Fruit fly (Drosophila melanogaster) whole organism, prepupa: ENCODE results near the gene bou.

Experiments used
- Blimp-1 ChIP-seq: fragments of 200-800 bp; sonication (Bioruptor generic); optimal IDR thresholded peaks from 3 replicates; lab custom pipeline; 2017; ENCODE audit warnings: missing biosample characterization, missing genetic modification characterization, mild to moderate bottlenecking, moderate library complexity, missing genetic modification reagents
- CG10669 ChIP-seq: fragments of 200-800 bp; sonication (Bioruptor generic); optimal IDR thresholded peaks from 3 replicates; lab custom pipeline; 2018; ENCODE audit warnings: missing biosample characterization, mild to moderate bottlenecking, missing genetic modification characterization, moderate library complexity
- CG11294 ChIP-seq: fragments of 200-800 bp; sonication (Bioruptor generic); IDR thresholded peaks from 2 replicates; pipeline ENCODE4 v1.3.6; 2022; ENCODE audit warnings: missing biosample characterization, missing genetic modification characterization
- CG11762 ChIP-seq: fragments of 200-800 bp; sonication (Bioruptor generic); optimal IDR thresholded peaks from 3 replicates; lab custom pipeline; 2016; ENCODE audit warnings: missing biosample characterization, missing genetic modification characterization; ENCODE audit not compliant: insufficient read depth
- CG11902 ChIP-seq: fragments of 200-800 bp; sonication (Bioruptor generic); optimal IDR thresholded peaks from 3 replicates; lab custom pipeline; 2016; ENCODE audit warnings: missing biosample characterization, missing genetic modification characterization
- CG15336 ChIP-seq: fragments of 200-800 bp; sonication (Bioruptor generic); IDR thresholded peaks from 2 replicates; pipeline ENCODE4 v1.3.6; 2022; ENCODE audit warnings: missing biosample characterization, missing genetic modification characterization
- CG1621 ChIP-seq: fragments of 200-800 bp; sonication (Bioruptor generic); optimal IDR thresholded peaks from 3 replicates; lab custom pipeline; 2018; ENCODE audit warnings: missing biosample characterization, mild to moderate bottlenecking, missing genetic modification characterization
- CG16779 ChIP-seq: fragments of 200-800 bp; sonication (Bioruptor generic); optimal IDR thresholded peaks from 3 replicates; lab custom pipeline; 2017; ENCODE audit warnings: missing biosample characterization, mild to moderate bottlenecking, missing genetic modification characterization
- CG3032 ChIP-seq: fragments of 200-800 bp; optimal IDR thresholded peaks from 2 replicates; lab custom pipeline; 2019; ENCODE audit warnings: missing biosample characterization, mild to moderate bottlenecking, missing genetic modification characterization, moderate library complexity
- CG31627 ChIP-seq: fragments of 200-800 bp; sonication (Bioruptor generic); optimal IDR thresholded peaks from 3 replicates; lab custom pipeline; 2016; ENCODE audit warnings: missing biosample characterization, missing genetic modification characterization
- CG32006 ChIP-seq: fragments of 200-800 bp; sonication (Bioruptor generic); optimal IDR thresholded peaks from 3 replicates; lab custom pipeline; 2017; ENCODE audit warnings: missing biosample characterization, mild to moderate bottlenecking, missing genetic modification characterization
- CG34406 ChIP-seq: fragments of 200-800 bp; sonication (Bioruptor generic); optimal IDR thresholded peaks from 3 replicates; lab custom pipeline; 2016; ENCODE audit warnings: missing biosample characterization, missing genetic modification characterization
- CG3919 ChIP-seq: fragments of 200-800 bp; sonication (Bioruptor generic); optimal IDR thresholded peaks from 3 replicates; lab custom pipeline; 2016; ENCODE audit warnings: missing biosample characterization, missing genetic modification characterization
- CG4318 ChIP-seq: fragments of 200-800 bp; sonication (Bioruptor generic); optimal IDR thresholded peaks from 3 replicates; lab custom pipeline; 2017; ENCODE audit warnings: missing biosample characterization, mild to moderate bottlenecking, missing genetic modification characterization
- CG6163 ChIP-seq: fragments of 200-800 bp; sonication (Bioruptor generic); IDR thresholded peaks from 3 replicates; pipeline ENCODE4 v1.3.6; 2022; ENCODE audit warnings: missing biosample characterization, missing genetic modification characterization
- CG6792 ChIP-seq: fragments of 200-800 bp; sonication (Bioruptor generic); optimal IDR thresholded peaks from 3 replicates; lab custom pipeline; 2016; ENCODE audit warnings: missing biosample characterization, missing genetic modification characterization
- CG6854 ChIP-seq: fragments of 200-800 bp; sonication (Bioruptor generic); optimal IDR thresholded peaks from 2 replicates; lab custom pipeline; 2017; ENCODE audit warnings: missing biosample characterization, mild to moderate bottlenecking, missing genetic modification characterization
- CG7368 ChIP-seq: fragments of 200-800 bp; sonication (Bioruptor generic); optimal IDR thresholded peaks from 3 replicates; lab custom pipeline; 2016; ENCODE audit warnings: missing biosample characterization, missing genetic modification characterization
- CG8119 ChIP-seq: fragments of 200-800 bp; sonication (Bioruptor generic); IDR thresholded peaks from 3 replicates; pipeline ENCODE4 v1.3.6; 2022; ENCODE audit warnings: missing biosample characterization, missing genetic modification characterization
- CG8319 ChIP-seq: fragments of 200-800 bp; sonication (Bioruptor generic); optimal IDR thresholded peaks from 3 replicates; lab custom pipeline; 2016; ENCODE audit warnings: missing biosample characterization, missing genetic modification characterization
- CG9139 ChIP-seq: fragments of 200-800 bp; sonication (Bioruptor generic); optimal IDR thresholded peaks from 3 replicates; lab custom pipeline; 2017; ENCODE audit warnings: missing biosample characterization, mild to moderate bottlenecking, missing genetic modification characterization
- Eip78C ChIP-seq: fragments of 200-800 bp; sonication (Bioruptor generic); peaks from one replicate; lab custom pipeline; 2016; ENCODE audit warnings: missing biosample characterization, missing genetic modification characterization
- Eip93F ChIP-seq: fragments of 200-800 bp; sonication (Bioruptor generic); optimal IDR thresholded peaks from 2 replicates; lab custom pipeline; 2016; ENCODE audit warnings: missing biosample characterization, mild to moderate bottlenecking, missing genetic modification characterization
- Ets21C ChIP-seq: fragments of 200-800 bp; sonication (Bioruptor generic); optimal IDR thresholded peaks from 3 replicates; lab custom pipeline; 2016; ENCODE audit warnings: missing biosample characterization, missing genetic modification characterization
- Ets96B ChIP-seq: fragments of 200-800 bp; optimal IDR thresholded peaks from 2 replicates; lab custom pipeline; 2019; ENCODE audit warnings: missing biosample characterization, mild to moderate bottlenecking, missing genetic modification characterization, moderate library complexity
- Gug ChIP-seq: fragments of 200-800 bp; sonication (Bioruptor generic); IDR thresholded peaks from 2 replicates; pipeline ENCODE4 v1.3.6; 2022; ENCODE audit warnings: missing biosample characterization, missing genetic modification characterization
- Hr38 ChIP-seq: sonication (Bioruptor generic); optimal IDR thresholded peaks from 2 replicates; lab custom pipeline; 2016; ENCODE audit warnings: missing biosample characterization, missing genetic modification characterization
- Hr39 ChIP-seq: fragments of 200-800 bp; sonication (Bioruptor generic); optimal IDR thresholded peaks from 2 replicates; lab custom pipeline; 2016; ENCODE audit warnings: missing biosample characterization, missing genetic modification characterization
- Hr4 ChIP-seq: fragments of 200-800 bp; sonication (Bioruptor generic); optimal IDR thresholded peaks from 3 replicates; lab custom pipeline; 2016; ENCODE audit warnings: missing biosample characterization, missing genetic modification characterization
- Lpt ChIP-seq: fragments of 200-800 bp; sonication (Bioruptor generic); optimal IDR thresholded peaks from 3 replicates; lab custom pipeline; 2016; ENCODE audit warnings: missing biosample characterization, missing genetic modification characterization
- Met ChIP-seq: fragments of 200-800 bp; sonication (Bioruptor generic); optimal IDR thresholded peaks from 3 replicates; lab custom pipeline; 2016; ENCODE audit warnings: missing biosample characterization, missing genetic modification characterization
- OdsH ChIP-seq: fragments of 200-800 bp; sonication (Bioruptor generic); optimal IDR thresholded peaks from 3 replicates; lab custom pipeline; 2016; ENCODE audit warnings: missing biosample characterization, missing genetic modification characterization
- Smox ChIP-seq: fragments of 200-800 bp; sonication (Bioruptor generic); optimal IDR thresholded peaks from 3 replicates; lab custom pipeline; 2016; ENCODE audit warnings: missing biosample characterization, missing genetic modification characterization
- Sox102F ChIP-seq: fragments of 200-800 bp; sonication (Bioruptor generic); optimal IDR thresholded peaks from 2 replicates; lab custom pipeline; 2016; ENCODE audit warnings: missing biosample characterization, mild to moderate bottlenecking, missing genetic modification characterization
- Sox15 ChIP-seq: fragments of 200-800 bp; sonication (Bioruptor generic); optimal IDR thresholded peaks from 3 replicates; lab custom pipeline; 2016; ENCODE audit warnings: missing biosample characterization, missing genetic modification characterization
- dac ChIP-seq: fragments of 200-800 bp; sonication (Bioruptor generic); optimal IDR thresholded peaks from 2 replicates; lab custom pipeline; 2017; ENCODE audit warnings: missing biosample characterization, mild to moderate bottlenecking, missing genetic modification characterization
- esn ChIP-seq: fragments of 200-800 bp; sonication (Bioruptor generic); optimal IDR thresholded peaks from 2 replicates; lab custom pipeline; 2016; ENCODE audit warnings: missing biosample characterization, mild to moderate bottlenecking, missing genetic modification characterization, moderate library complexity
- fd59A ChIP-seq: fragments of 200-800 bp; sonication (Bioruptor generic); optimal IDR thresholded peaks from 2 replicates; lab custom pipeline; 2017; ENCODE audit warnings: missing biosample characterization, mild to moderate bottlenecking, missing genetic modification characterization, missing genetic modification reagents
- fd85E ChIP-seq: fragments of 200-800 bp; sonication (Bioruptor generic); optimal IDR thresholded peaks from 3 replicates; lab custom pipeline; 2016; ENCODE audit warnings: missing biosample characterization, missing genetic modification characterization
- fkh ChIP-seq: fragments of 200-800 bp; sonication (Bioruptor generic); optimal IDR thresholded peaks from 3 replicates; lab custom pipeline; 2017; ENCODE audit warnings: missing biosample characterization, mild to moderate bottlenecking, missing genetic modification characterization, moderate library complexity
- lz ChIP-seq: fragments of 200-800 bp; sonication (Bioruptor generic); optimal IDR thresholded peaks from 3 replicates; lab custom pipeline; 2016; ENCODE audit warnings: missing biosample characterization, missing genetic modification characterization
- net ChIP-seq: fragments of 200-800 bp; sonication (Bioruptor generic); optimal IDR thresholded peaks from 3 replicates; lab custom pipeline; 2016; ENCODE audit warnings: missing biosample characterization, missing genetic modification characterization
- salr ChIP-seq, 2 experiments: fragments of 200-800 bp; sonication (Bioruptor generic); optimal IDR thresholded peaks; 3 replicates each; lab custom pipeline; 2016 to 2018; ENCODE audit warnings: missing biosample characterization in 2 of 2, missing genetic modification characterization in 2 of 2, mild to moderate bottlenecking in 1 of 2
- spab ChIP-seq: fragments of 200-800 bp; sonication (Bioruptor generic); optimal IDR thresholded peaks from 2 replicates; lab custom pipeline; 2017; ENCODE audit warnings: missing biosample characterization, mild to moderate bottlenecking, missing genetic modification characterization, missing genetic modification reagents
- ss ChIP-seq, 2 experiments: fragments of 200-800 bp; sonication (Bioruptor generic); optimal IDR thresholded peaks; 2 replicates in 1 of 2; 3 replicates in 1 of 2; lab custom pipeline; 2017 to 2018; ENCODE audit warnings: mild to moderate bottlenecking in 2 of 2, missing biosample characterization in 2 of 2, missing genetic modification characterization in 2 of 2, moderate library complexity in 1 of 2
- svp ChIP-seq: fragments of 200-800 bp; sonication (Bioruptor generic); peaks from one replicate; lab custom pipeline; 2016; ENCODE audit warnings: missing biosample characterization, missing genetic modification characterization
- topi ChIP-seq: fragments of 200-800 bp; sonication (Bioruptor generic); optimal IDR thresholded peaks from 3 replicates; lab custom pipeline; 2016; ENCODE audit warnings: missing biosample characterization, missing genetic modification characterization

The bou gene

DNA sequence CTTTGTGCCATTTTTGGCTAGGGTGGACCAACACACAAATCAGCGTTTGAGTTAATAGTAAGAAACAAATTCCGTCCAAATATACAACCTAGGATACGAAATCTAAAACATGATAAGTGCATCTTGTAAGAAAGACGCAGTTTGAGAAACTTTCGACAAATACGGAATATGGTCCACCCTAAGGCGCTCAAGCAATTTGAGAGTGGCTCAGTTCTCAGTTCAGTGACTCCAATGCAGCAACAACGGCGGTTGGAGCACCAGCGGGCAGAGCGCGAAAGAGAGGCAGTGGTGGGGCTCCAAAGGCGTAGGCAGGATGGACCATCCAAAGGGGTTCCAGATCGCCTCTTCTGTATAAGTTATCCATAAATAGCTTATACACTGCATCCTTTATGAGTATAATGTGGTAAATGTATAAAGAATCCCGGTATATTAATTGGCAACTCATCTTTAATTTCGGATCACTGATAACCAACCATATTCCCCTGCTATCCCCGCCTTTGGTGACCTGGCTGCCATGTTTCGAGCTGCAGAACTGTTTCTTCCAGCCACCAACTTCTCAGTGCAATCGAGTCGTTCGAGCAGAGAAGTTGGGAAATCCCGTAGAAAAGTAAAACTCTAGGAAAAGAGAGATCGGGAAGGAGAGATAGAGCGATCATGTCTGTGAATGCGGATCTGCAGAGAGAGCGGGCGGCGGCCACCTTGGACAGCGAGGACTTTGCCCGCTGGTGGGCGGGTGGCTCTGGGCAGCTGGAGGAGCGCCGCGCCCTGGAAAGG, 16.7 kb upstream of the bou start, which contains the start of gene CG4586 (continued):
- peak; percentile 99 for TF ChIP-seq CG9139 (GFP tag; lab: Kevin White, UChicago)
- peak; percentile 81 for TF ChIP-seq CG11902 (GFP tag; lab: Kevin White, UChicago)
- TF ChIP-seq Eip78C (GFP tag; lab: Kevin White, UChicago), result peak; percentile 99
- peak; percentile 98 for TF ChIP-seq Ets96B (tag; lab: Kevin White, UChicago)
- TF ChIP-seq salr (GFP tag; optimal IDR thresholded peaks at IDR 0.05; lab: Kevin White, UChicago), result peak; percentile 94 to 97
- TF ChIP-seq fd59A (GFP tag; lab: Kevin White, UChicago), result peak; percentile 95
- peak; percentile 98 for TF ChIP-seq CG6854 (GFP tag; lab: Kevin White, UChicago)
- TF ChIP-seq CG7368 (GFP tag; lab: Kevin White, UChicago), result peak; percentile 99
- peak; percentile 99 for TF ChIP-seq CG10669 (GFP tag; lab: Kevin White, UChicago)

DNA sequence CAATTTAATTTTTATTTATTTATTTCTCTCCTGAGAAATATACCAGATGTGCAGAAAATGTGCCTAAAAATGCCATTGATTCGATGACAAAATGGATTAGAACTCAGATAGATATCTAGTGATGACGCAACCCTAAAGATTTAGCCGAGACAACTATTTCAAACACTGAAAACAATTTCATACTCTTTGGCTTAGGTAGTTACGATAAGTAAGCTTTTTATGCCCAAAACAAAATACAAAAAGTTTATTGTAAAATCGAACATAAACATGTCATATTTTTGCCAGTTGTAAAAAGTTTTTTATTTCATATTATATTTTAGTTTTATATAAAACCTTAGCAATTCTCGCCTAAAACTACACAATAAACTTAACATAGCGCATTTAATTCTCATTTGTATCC, 12.9 kb upstream of the bou start, which contains the start of gene CG3040:
Gene CG3040 (minus strand): TSS at position 54 of the 400 bp plus-strand sequence.
- TF ChIP-seq CG11762 (GFP tag; lab: Kevin White, UChicago) (no peak), CG11294 (GFP tag; lab: Robert Waterston, UW) (no peak), svp (peak; percentile 54), Met (GFP tag; lab: Kevin White, UChicago) (no peak), net (GFP tag; lab: Kevin White, UChicago) (no peak), CG6854 (GFP tag; lab: Kevin White, UChicago) (no peak), esn (GFP tag; lab: Kevin White, UChicago) (peak; percentile 53), CG34406 (GFP tag; lab: Kevin White, UChicago) (no peak), Sox102F (GFP tag; lab: Kevin White, UChicago) (no peak), CG16779 (no peak), Blimp-1 (GFP tag; lab: Kevin White, UChicago) (no peak), dac (GFP tag; lab: Kevin White, UChicago) (no peak), Hr38 (no peak), lz (GFP tag; lab: Kevin White, UChicago) (peak; percentile 21), CG9139 (GFP tag; lab: Kevin White, UChicago) (no peak), Lpt (no peak), fd59A (GFP tag; lab: Kevin White, UChicago) (no peak), CG8119 (GFP tag; lab: Robert Waterston, UW) (peak; percentile 29; the same call in 2 of the 3 replicates), CG15336 (peak; percentile 51), Smox (peak; percentile 41), Ets21C (no peak), CG6792 (no peak), salr (GFP tag; optimal IDR thresholded peaks at IDR 0.05; lab: Kevin White, UChicago) (no peak), spab (GFP tag; lab: Kevin White, UChicago) (no peak), CG4318 (no peak), CG8319 (no peak), OdsH (GFP tag; lab: Kevin White, UChicago) (peak; percentile 19), Hr4 (GFP tag; lab: Kevin White, UChicago) (peak; percentile 13), Eip93F (GFP tag; lab: Kevin White, UChicago) (no peak), CG6163 (GFP tag; lab: Robert Waterston, UW) (peak; percentile 39; the same call in 1 of the 3 replicates), Sox15 (GFP tag; lab: Kevin White, UChicago) (no peak), Hr39 (GFP tag; lab: Kevin White, UChicago) (peak; percentile 2), CG3032 (tag; lab: Kevin White, UChicago) (peak; percentile 31), fkh (GFP tag; lab: Kevin White, UChicago) (peak; percentile 34), CG31627 (GFP tag; lab: Kevin White, UChicago) (peak; percentile 31), CG32006 (peak; percentile 0), topi (peak; percentile 40), CG1621 (tag; lab: Kevin White, UChicago) (no peak), CG10669 (GFP tag; lab: Kevin White, UChicago) (peak; percentile 22), ss (GFP tag; optimal IDR thresholded peaks at IDR 0.05; lab: Kevin White, UChicago) (no peak), CG3919 (GFP tag; lab: Kevin White, UChicago) (peak; percentile 35), Gug (GFP tag; lab: Robert Waterston, UW) (no peak), fd85E (GFP tag; lab: Kevin White, UChicago) (no peak), Ets96B (tag; lab: Kevin White, UChicago) (peak; percentile 30)
